Worm (Caenorhabditis elegans): Measurements from ENCODE around the gene lgc-53.

Gene lgc-53

ce11 chrX:16733411-16733810 is 21.9 kb downstream of the lgc-53 start:
- TF ChIP-seq lin-13 (GFP tag; optimal IDR thresholded peaks at IDR 0.05): no peak
- TF ChIP-seq pha-4 (GFP tag; IDR thresholded peaks at IDR 0.05): no peak
- peak; percentile 70 for TF ChIP-seq pha-4 (tag; optimal IDR thresholded peaks at IDR 0.05)
- no peak for TF ChIP-seq sdz-12 (GFP tag; optimal IDR thresholded peaks at IDR 0.05)
- TF ChIP-seq snpc-1.2 (GFP tag; IDR thresholded peaks at IDR 0.05): no peak
- TF ChIP-seq lin-38 (GFP tag; IDR thresholded peaks at IDR 0.05): no peak
- no peak for TF ChIP-seq nhr-237 (tag; optimal IDR thresholded peaks at IDR 0.05)
- TF ChIP-seq unc-62 (GFP tag; optimal IDR thresholded peaks at IDR 0.05 in 1 of 2): peak in 1 of 2 experiments; percentile 84
- no peak for TF ChIP-seq unc-62 (tag; optimal IDR thresholded peaks at IDR 0.05)
- TF ChIP-seq hlh-30 (tag; optimal IDR thresholded peaks at IDR 0.05; ENCODE audit: insufficient read depth): no peak
- TF ChIP-seq hlh-11 (tag; optimal IDR thresholded peaks at IDR 0.05): no peak
- TF ChIP-seq zip-11 (GFP tag; IDR thresholded peaks at IDR 0.05): no peak
- no peak for TF ChIP-seq nhr-48 (tag; optimal IDR thresholded peaks at IDR 0.05)
- TF ChIP-seq ceh-28 (tag; optimal IDR thresholded peaks at IDR 0.05): peak; percentile 22
- TF ChIP-seq daf-16 (GFP tag; optimal IDR thresholded peaks at IDR 0.05): no peak
- no peak for TF ChIP-seq daf-16 (tag; optimal IDR thresholded peaks at IDR 0.05)
- TF ChIP-seq fkh-10 (GFP tag; optimal IDR thresholded peaks at IDR 0.05): no peak
- no peak for TF ChIP-seq T20F7.1 (GFP tag; optimal IDR thresholded peaks at IDR 0.05)
- no peak for TF ChIP-seq lin-39 (tag; optimal IDR thresholded peaks at IDR 0.05)

ce11 chrX:16734970-16735369 is 23.5 kb downstream of the lgc-53 start:
- peak; percentile 2 for TF ChIP-seq dve-1 (tag; optimal IDR thresholded peaks at IDR 0.05; ENCODE audit: insufficient read depth)
- no peak for TF ChIP-seq ama-1 (optimal IDR thresholded peaks at IDR 0.05)
- no peak for TF ChIP-seq nhr-28 (tag; optimal IDR thresholded peaks at IDR 0.05)
- TF ChIP-seq lsy-2 (tag; optimal IDR thresholded peaks at IDR 0.05): peak in 1 of 2 experiments; percentile 3
- no peak for TF ChIP-seq lim-7 (GFP tag; IDR thresholded peaks at IDR 0.05)
- no peak for TF ChIP-seq daf-19 (GFP tag; conservative IDR thresholded peaks at IDR 0.05)
- TF ChIP-seq aha-1 (tag): peak; percentile 64
- peak in 1 of 2 experiments; percentile 32 for TF ChIP-seq mdl-1 (tag; optimal IDR thresholded peaks at IDR 0.05)
- peak in 1 of 2 experiments; percentile 10 for TF ChIP-seq hif-1 (tag; optimal IDR thresholded peaks at IDR 0.05)
- TF ChIP-seq dmd-6 (GFP tag; IDR thresholded peaks at IDR 0.05): peak; percentile 53

- TF ChIP-seq ces-1 (GFP tag; optimal IDR thresholded peaks at IDR 0.05) (no peak), aly-2 (tag; optimal IDR thresholded peaks at IDR 0.05) (no peak), lsy-2 (tag; optimal IDR thresholded peaks at IDR 0.05) (no peak), tag-97 (GFP tag; IDR thresholded peaks at IDR 0.05) (no peak), hmg-1.1 (GFP tag; IDR thresholded peaks at IDR 0.05) (peak; percentile 36; the same call in 1 of the 2 replicates), hlh-30 (tag; optimal IDR thresholded peaks at IDR 0.05; ENCODE audit: insufficient read depth) (peak; percentile 61), lin-39 (tag; optimal IDR thresholded peaks at IDR 0.05) (no peak), nhr-76 (tag; optimal IDR thresholded peaks at IDR 0.05) (no peak), F49E8.2 (tag; optimal IDR thresholded peaks at IDR 0.05; ENCODE audit: borderline replicate concordance) (no peak), nhr-28 (tag; optimal IDR thresholded peaks at IDR 0.05) (no peak), nhr-41 (GFP tag; IDR thresholded peaks at IDR 0.05) (no peak), lim-7 (GFP tag; IDR thresholded peaks at IDR 0.05) (no peak), lin-1 (GFP tag; IDR thresholded peaks at IDR 0.05) (no peak), daf-12 (tag; optimal IDR thresholded peaks at IDR 0.05) (no peak), ztf-7 (tag; optimal IDR thresholded peaks at IDR 0.05) (no peak), nhr-6 (tag; optimal IDR thresholded peaks at IDR 0.05) (no peak), Y48G9A.11 (GFP tag; IDR thresholded peaks at IDR 0.05) (no peak), pqm-1 (tag; optimal IDR thresholded peaks at IDR 0.05) (no peak), madf-5 (GFP tag; IDR thresholded peaks at IDR 0.05) (no peak), fkh-10 (GFP tag; optimal IDR thresholded peaks at IDR 0.05) (no peak), mdl-1 (tag; optimal IDR thresholded peaks at IDR 0.05) (peak in 1 of 2 experiments; percentile 31), zfp-2 (tag; optimal IDR thresholded peaks at IDR 0.05) (no peak), ceh-32 (tag; optimal IDR thresholded peaks at IDR 0.05; ENCODE audit: poor library complexity) (no peak), mes-2 (tag; optimal IDR thresholded peaks at IDR 0.05; ENCODE audit: poor library complexity, severe bottlenecking) (no peak), zip-2 (tag; optimal IDR thresholded peaks at IDR 0.05) (no peak), gei-8 (GFP tag; optimal IDR thresholded peaks at IDR 0.05) (no peak), skn-1 (tag; optimal IDR thresholded peaks at IDR 0.05) (no peak), Y105C5A.15 (GFP tag; IDR thresholded peaks at IDR 0.05) (no peak)
Observed at ce11 chrX:16737478-16737877, 26.0 kb downstream of the lgc-53 start.
